Fruit fly (Drosophila melanogaster) whole organism, adult: ENCODE results near the gene Muc26B.

Experiments
- CG11617 ChIP-seq: fragments of 200-800 bp; sonication (Bioruptor generic); optimal IDR thresholded peaks from 2 replicates; lab custom pipeline; 2017; ENCODE audit warnings: mild to moderate bottlenecking, missing biosample characterization, missing genetic modification reagents, missing genetic modification characterization
- CG12768 ChIP-seq: fragments of 200-800 bp; sonication (Bioruptor generic); optimal IDR thresholded peaks from 2 replicates; lab custom pipeline; 2017; ENCODE audit warnings: missing biosample characterization, missing genetic modification characterization, mild to moderate bottlenecking, moderate library complexity, missing genetic modification reagents
- CG14711 ChIP-seq: fragments of 200-800 bp; sonication (Bioruptor generic); optimal IDR thresholded peaks from 2 replicates; lab custom pipeline; 2018; ENCODE audit warnings: missing biosample characterization, mild to moderate bottlenecking, missing genetic modification characterization, moderate library complexity
- CG1620 ChIP-seq: fragments of 200-800 bp; sonication (Bioruptor generic); optimal IDR thresholded peaks from 2 replicates; lab custom pipeline; 2016; ENCODE audit warnings: missing biosample characterization, missing genetic modification characterization
- CG33017 ChIP-seq: fragments of 200-800 bp; sonication (Bioruptor generic); optimal IDR thresholded peaks from 2 replicates; lab custom pipeline; 2018; ENCODE audit warnings: missing biosample characterization, mild to moderate bottlenecking, missing genetic modification characterization, moderate library complexity
- CG5204 ChIP-seq: fragments of 200-800 bp; sonication (Bioruptor generic); optimal IDR thresholded peaks from 2 replicates; lab custom pipeline; 2016; ENCODE audit warnings: missing biosample characterization, missing genetic modification characterization
- CG7045 ChIP-seq: fragments of 200-800 bp; sonication (Bioruptor generic); optimal IDR thresholded peaks from 2 replicates; lab custom pipeline; 2017; ENCODE audit warnings: missing biosample characterization, mild to moderate bottlenecking, missing genetic modification characterization
- CG7101 ChIP-seq: fragments of 200-800 bp; sonication (Bioruptor generic); optimal IDR thresholded peaks from 2 replicates; lab custom pipeline; 2018; ENCODE audit warnings: missing biosample characterization, mild to moderate bottlenecking, missing genetic modification characterization, moderate library complexity
- Clk ChIP-seq: fragments of 200-800 bp; sonication (Bioruptor generic); optimal IDR thresholded peaks from 2 replicates; lab custom pipeline; 2017; ENCODE audit warnings: missing biosample characterization, missing genetic modification characterization
- Crg-1 ChIP-seq: fragments of 200-800 bp; sonication (Bioruptor generic); optimal IDR thresholded peaks from 2 replicates; lab custom pipeline; 2016; ENCODE audit warnings: missing biosample characterization, missing genetic modification characterization
- Hr96 ChIP-seq: fragments of 200-800 bp; sonication (Bioruptor generic); optimal IDR thresholded peaks from 2 replicates; lab custom pipeline; 2016; ENCODE audit warnings: missing biosample characterization, missing genetic modification characterization
- Mnt ChIP-seq: fragments of 200-800 bp; sonication (Bioruptor generic); optimal IDR thresholded peaks from 2 replicates; lab custom pipeline; 2016; ENCODE audit warnings: missing biosample characterization, mild to moderate bottlenecking, missing genetic modification characterization
- bab1 ChIP-seq: fragments of 200-800 bp; sonication (Bioruptor generic); optimal IDR thresholded peaks from 3 replicates; lab custom pipeline; 2019; ENCODE audit warnings: missing biosample characterization, mild to moderate bottlenecking, missing genetic modification characterization, moderate library complexity
- cic ChIP-seq: fragments of 200-800 bp; sonication (Bioruptor generic); optimal IDR thresholded peaks from 2 replicates; lab custom pipeline; 2017; ENCODE audit warnings: missing biosample characterization, mild to moderate bottlenecking, missing genetic modification characterization, moderate library complexity
- cnc ChIP-seq, 2 experiments: fragments of >200 bp; optimal IDR thresholded peaks; 2 replicates each; lab custom pipeline; 2017
- kay ChIP-seq: fragments of 200-800 bp; sonication (Bioruptor generic); peaks from one replicate; lab custom pipeline; 2016; ENCODE audit warnings: missing biosample characterization, missing genetic modification characterization, borderline replicate concordance
- ovo ChIP-seq: fragments of 200-800 bp; sonication (Bioruptor generic); optimal IDR thresholded peaks from 2 replicates; lab custom pipeline; 2016; ENCODE audit warnings: missing biosample characterization, missing genetic modification characterization
- pad ChIP-seq: fragments of 200-800 bp; sonication (Bioruptor generic); optimal IDR thresholded peaks from 3 replicates; lab custom pipeline; 2017; ENCODE audit warnings: missing biosample characterization, missing genetic modification characterization, mild to moderate bottlenecking, moderate library complexity, missing genetic modification reagents
- tj ChIP-seq: fragments of 200-800 bp; sonication (Bioruptor generic); optimal IDR thresholded peaks from 3 replicates; lab custom pipeline; 2017; ENCODE audit warnings: missing biosample characterization, mild to moderate bottlenecking, missing genetic modification characterization, moderate library complexity
- toe ChIP-seq: fragments of 200-800 bp; sonication (Bioruptor generic); optimal IDR thresholded peaks from 2 replicates; lab custom pipeline; 2016; ENCODE audit warnings: missing biosample characterization, missing genetic modification characterization

Muc26B gene

DNA sequence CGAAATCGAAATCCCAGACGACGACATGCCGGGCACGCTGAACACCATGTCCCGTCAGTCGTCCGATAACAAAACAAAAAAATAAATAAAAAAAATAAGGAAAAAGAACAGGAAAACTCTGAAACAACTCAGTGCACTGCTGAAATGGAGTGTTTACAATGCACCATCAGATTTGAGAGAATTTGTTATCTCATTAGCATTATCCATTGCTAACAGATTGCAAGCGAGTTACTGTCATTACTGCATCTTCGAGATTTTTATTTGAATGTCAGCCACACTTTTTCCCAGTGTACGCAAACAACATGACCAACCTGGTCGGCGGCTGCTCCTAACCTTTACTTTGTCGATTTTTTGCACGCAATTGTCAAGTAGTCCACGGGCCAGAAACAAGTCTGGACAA, 46.0 kb downstream of the Muc26B start:
- TF ChIP-seq CG33017 (tag; lab: Kevin White, UChicago) (no peak), Crg-1 (GFP tag; lab: Kevin White, UChicago) (no peak), CG5204 (no peak), CG1620 (GFP tag; lab: Kevin White, UChicago) (no peak), ovo (GFP tag; lab: Kevin White, UChicago) (no peak), cic (no peak), cnc (optimal IDR thresholded peaks at IDR 0.05; lab: Kevin White, UChicago) (no peak), kay (GFP tag; lab: Kevin White, UChicago) (no peak), CG7101 (no peak)

- no peak for TF ChIP-seq kay (GFP tag; lab: Kevin White, UChicago)
- TF ChIP-seq CG33017 (tag; lab: Kevin White, UChicago): no peak
- no peak for TF ChIP-seq Hr96 (GFP tag; lab: Kevin White, UChicago)
- no peak for TF ChIP-seq CG5204
- TF ChIP-seq CG1620 (GFP tag; lab: Kevin White, UChicago): no peak
Measured at dm6 chr2L:6198822-6199221, 47.1 kb downstream of the Muc26B start.

DNA sequence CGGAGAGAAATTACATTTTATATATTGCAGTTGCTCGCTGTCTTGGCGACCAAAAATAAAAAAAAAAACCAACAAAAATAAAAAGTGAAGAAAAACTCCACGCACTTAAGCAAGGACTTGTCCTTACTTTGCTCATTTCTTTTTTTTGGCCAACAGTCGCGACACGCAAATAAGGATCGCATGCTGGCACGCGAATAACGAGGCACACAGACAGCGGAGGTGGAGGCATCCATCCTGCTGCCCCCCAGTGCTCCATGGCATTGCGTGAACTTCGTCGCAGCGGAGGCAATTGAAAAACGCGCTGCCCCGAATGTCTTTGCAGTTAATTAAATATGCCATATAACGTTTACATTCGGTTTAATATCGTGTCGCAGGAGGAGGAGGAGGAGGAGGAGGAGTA, 47.8 kb downstream of the Muc26B start:
- TF ChIP-seq CG14711 (no peak), tj (GFP tag; lab: Kevin White, UChicago) (no peak)

DNA sequence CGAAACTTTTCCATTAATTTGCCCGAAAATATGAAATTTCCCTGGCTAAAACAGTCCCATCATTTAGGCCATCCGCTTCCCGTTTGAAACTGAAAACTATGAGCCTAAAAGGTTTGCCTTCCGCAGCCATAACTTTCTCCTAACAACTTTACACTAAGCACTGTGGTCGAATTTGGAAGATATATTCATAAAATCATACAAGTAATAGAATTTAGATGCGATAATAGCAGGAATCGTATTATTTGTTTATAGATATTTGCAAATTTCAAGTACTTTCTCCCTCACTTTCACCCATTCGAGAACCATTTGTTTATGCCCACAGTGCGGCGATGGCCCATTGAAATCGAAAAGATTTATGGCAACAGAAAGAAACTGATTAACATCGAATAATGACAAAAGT, 49.7 kb downstream of the Muc26B start:
- TF ChIP-seq Clk (GFP tag; lab: Kevin White, UChicago) (no peak), CG7045 (GFP tag; lab: Kevin White, UChicago) (no peak), Mnt (no peak), cnc (optimal IDR thresholded peaks at IDR 0.05; lab: Kevin White, UChicago) (no peak), ovo (GFP tag; lab: Kevin White, UChicago) (no peak), CG12768 (GFP tag; lab: Kevin White, UChicago) (no peak), bab1 (GFP tag; lab: Kevin White, UChicago) (no peak), CG1620 (GFP tag; lab: Kevin White, UChicago) (no peak), CG7101 (no peak), cic (no peak), CG14711 (no peak), Crg-1 (GFP tag; lab: Kevin White, UChicago) (no peak), tj (GFP tag; lab: Kevin White, UChicago) (no peak)

- TF ChIP-seq Crg-1 (GFP tag; lab: Kevin White, UChicago) (no peak), CG1620 (GFP tag; lab: Kevin White, UChicago) (no peak), CG5204 (no peak), toe (GFP tag; lab: Kevin White, UChicago) (no peak), ovo (GFP tag; lab: Kevin White, UChicago) (no peak), CG11617 (no peak), cnc (optimal IDR thresholded peaks at IDR 0.05; lab: Kevin White, UChicago) (no peak), CG7045 (GFP tag; lab: Kevin White, UChicago) (no peak), pad (GFP tag; lab: Kevin White, UChicago) (no peak), cic (no peak), Hr96 (GFP tag; lab: Kevin White, UChicago) (no peak), CG33017 (tag; lab: Kevin White, UChicago) (no peak), bab1 (GFP tag; lab: Kevin White, UChicago) (no peak)
Measured at dm6 chr2L:6202881-6203280, 51.1 kb downstream of the Muc26B start.
